Fruit fly (Drosophila melanogaster): ENCODE results near the gene CG31915.

Gene CG31915

dm6 chr2L:5479971-5480370 lies 48.0 kb upstream of the CG31915 start (continued):
- TF ChIP-seq CG13296 (GFP tag; optimal IDR thresholded peaks at IDR 0.05) (no peak), toy (GFP tag; IDR thresholded peaks at IDR 0.05) (no peak), Ets65A (GFP tag) (peak; percentile 94), shn (GFP tag; optimal IDR thresholded peaks at IDR 0.05) (no peak), Deaf1 (tag; optimal IDR thresholded peaks at IDR 0.05) (no peak), mam (GFP tag; optimal IDR thresholded peaks at IDR 0.05) (no peak), CG3838 (GFP tag; optimal IDR thresholded peaks at IDR 0.05) (no peak), Eip74EF (GFP tag; optimal IDR thresholded peaks at IDR 0.05) (no peak), Xbp1 (GFP tag; optimal IDR thresholded peaks at IDR 0.05) (no peak), vvl (GFP tag; IDR thresholded peaks at IDR 0.05) (0 out of 2 replicates have a peak, but pooled peaks have one; percentile 11), crol (GFP tag; IDR thresholded peaks at IDR 0.05) (no peak), pum (GFP tag; optimal IDR thresholded peaks at IDR 0.05) (no peak), vnd (GFP tag; IDR thresholded peaks at IDR 0.05; ENCODE audit: partially characterized antibody) (no peak), CG13775 (GFP tag; optimal IDR thresholded peaks at IDR 0.05) (no peak), CG17359 (tag; optimal IDR thresholded peaks at IDR 0.05) (no peak), Med (GFP tag) (peak; percentile 11), Rx (GFP tag; IDR thresholded peaks at IDR 0.05) (no peak), Opbp (GFP tag; IDR thresholded peaks at IDR 0.05; ENCODE audit: partially characterized antibody) (no peak), Hand (GFP tag; optimal IDR thresholded peaks at IDR 0.05) (no peak), cas (GFP tag; IDR thresholded peaks at IDR 0.05) (no peak), CG11456 (GFP tag; IDR thresholded peaks at IDR 0.05) (no peak), tap (tag; optimal IDR thresholded peaks at IDR 0.05) (no peak), Max (GFP tag; optimal IDR thresholded peaks at IDR 0.05) (no peak), CG15269 (tag; optimal IDR thresholded peaks at IDR 0.05) (no peak), pho (GFP tag; optimal IDR thresholded peaks at IDR 0.05) (no peak), zf30C (GFP tag; optimal IDR thresholded peaks at IDR 0.05) (no peak), CG18476 (GFP tag; optimal IDR thresholded peaks at IDR 0.05) (no peak), Myb (GFP tag; optimal IDR thresholded peaks at IDR 0.05) (no peak), Sox102F (GFP tag; optimal IDR thresholded peaks at IDR 0.05) (no peak), nom (GFP tag; optimal IDR thresholded peaks at IDR 0.05) (peak; percentile 78), jigr1 (GFP tag; IDR thresholded peaks at IDR 0.05) (no peak), fu2 (GFP tag; optimal IDR thresholded peaks at IDR 0.05) (no peak), CG14965 (GFP tag; optimal IDR thresholded peaks at IDR 0.05; ENCODE audit: borderline replicate concordance) (no peak), CG15514 (GFP tag; optimal IDR thresholded peaks at IDR 0.05) (no peak), fd3F (GFP tag; optimal IDR thresholded peaks at IDR 0.05) (no peak), Atf6 (GFP tag; IDR thresholded peaks at IDR 0.05) (no peak), Asciz (GFP tag; optimal IDR thresholded peaks at IDR 0.05) (no peak), CG11093 (GFP tag; IDR thresholded peaks at IDR 0.05) (no peak), Xrp1 (GFP tag; IDR thresholded peaks at IDR 0.05) (peak; percentile 68; the same call in 1 of the 2 replicates), HLH4C (GFP tag; IDR thresholded peaks at IDR 0.05; ENCODE audit: partially characterized antibody) (no peak), luna (GFP tag; optimal IDR thresholded peaks at IDR 0.05) (no peak), CG7271 (tag; optimal IDR thresholded peaks at IDR 0.05) (no peak), BtbVII (GFP tag; optimal IDR thresholded peaks at IDR 0.05) (no peak), HLH3B (GFP tag; IDR thresholded peaks at IDR 0.05) (no peak), CG7556 (GFP tag; optimal IDR thresholded peaks at IDR 0.05) (no peak), ac (GFP tag; optimal IDR thresholded peaks at IDR 0.05) (peak; percentile 27), CG17328 (GFP tag; IDR thresholded peaks at IDR 0.05) (peak; percentile 49; the same call in 1 of the 2 replicates), CG14441 (GFP tag; IDR thresholded peaks at IDR 0.05) (no peak), Adf1 (GFP tag; IDR thresholded peaks at IDR 0.05) (no peak), CG10267 (tag; optimal IDR thresholded peaks at IDR 0.05) (peak; percentile 13), Atf3 (GFP tag; optimal IDR thresholded peaks at IDR 0.05) (no peak)
